Worm (Caenorhabditis elegans): Measurements from ENCODE around the gene F23F1.5.
A peak's percentile ranks its signal among the peaks of the same experiment; 100 is the strongest.

Gene F23F1.5

ce11 chrII:68757-69156, 37.4 kb upstream of the F23F1.5 start:
- TF ChIP-seq tbx-37 (GFP tag; conservative IDR thresholded peaks at IDR 0.05) (no peak), aly-1 (tag; optimal IDR thresholded peaks at IDR 0.05) (no peak), flt-1 (GFP tag; IDR thresholded peaks at IDR 0.05) (no peak), sea-1 (GFP tag; conservative IDR thresholded peaks at IDR 0.05) (no peak), F13C5.2 (tag; optimal IDR thresholded peaks at IDR 0.05) (no peak), ama-1 (optimal IDR thresholded peaks at IDR 0.05) (no peak), scrt-1 (GFP tag; IDR thresholded peaks at IDR 0.05) (no peak), pes-1 (GFP tag; IDR thresholded peaks at IDR 0.05) (no peak), hnd-1 (tag; optimal IDR thresholded peaks at IDR 0.05) (no peak), hmg-4 (GFP tag; optimal IDR thresholded peaks at IDR 0.05) (no peak), ceh-36 (tag; optimal IDR thresholded peaks at IDR 0.05) (no peak), hmbx-1 (tag; optimal IDR thresholded peaks at IDR 0.05) (no peak), tra-4 (tag; optimal IDR thresholded peaks at IDR 0.05) (no peak)

- no peak for TF ChIP-seq ama-1 (optimal IDR thresholded peaks at IDR 0.05)
- TF ChIP-seq tra-4 (tag; optimal IDR thresholded peaks at IDR 0.05): no peak
- no peak for TF ChIP-seq aly-1 (tag; optimal IDR thresholded peaks at IDR 0.05)
- no peak for TF ChIP-seq ets-7 (tag; optimal IDR thresholded peaks at IDR 0.05)
- TF ChIP-seq hmg-4 (GFP tag; optimal IDR thresholded peaks at IDR 0.05): no peak
- TF ChIP-seq ceh-13 (GFP tag; optimal IDR thresholded peaks at IDR 0.05): no peak
- no peak for TF ChIP-seq pes-1 (GFP tag; IDR thresholded peaks at IDR 0.05)
- TF ChIP-seq tbx-37 (GFP tag; conservative IDR thresholded peaks at IDR 0.05): no peak
- TF ChIP-seq B0310.2 (tag; optimal IDR thresholded peaks at IDR 0.05): no peak
- TF ChIP-seq flt-1 (GFP tag; IDR thresholded peaks at IDR 0.05): no peak
- TF ChIP-seq scrt-1 (GFP tag; IDR thresholded peaks at IDR 0.05): no peak
- no peak for TF ChIP-seq hnd-1 (tag; optimal IDR thresholded peaks at IDR 0.05)
- TF ChIP-seq hmbx-1 (tag; optimal IDR thresholded peaks at IDR 0.05): no peak
- TF ChIP-seq F13C5.2 (tag; optimal IDR thresholded peaks at IDR 0.05): no peak
- no peak for TF ChIP-seq tbx-11 (GFP tag; IDR thresholded peaks at IDR 0.05)
- TF ChIP-seq ceh-36 (tag; optimal IDR thresholded peaks at IDR 0.05): no peak
- no peak for TF ChIP-seq sea-1 (GFP tag; conservative IDR thresholded peaks at IDR 0.05)
These were observed 36.3 kb upstream of the F23F1.5 start for ce11 chrII:67663-68062.

ce11 chrII:66322-66721, 34.9 kb upstream of the F23F1.5 start:
- TF ChIP-seq scrt-1 (GFP tag; IDR thresholded peaks at IDR 0.05) (no peak), pes-1 (GFP tag; IDR thresholded peaks at IDR 0.05) (0 out of 2 replicates have a peak, but pooled peaks have one; percentile 6), F13C5.2 (tag; optimal IDR thresholded peaks at IDR 0.05) (peak; percentile 53), B0310.2 (tag; optimal IDR thresholded peaks at IDR 0.05) (peak; percentile 12), ets-7 (tag; optimal IDR thresholded peaks at IDR 0.05) (peak; percentile 34), ceh-36 (tag; optimal IDR thresholded peaks at IDR 0.05) (no peak), tbx-11 (GFP tag; IDR thresholded peaks at IDR 0.05) (no peak), hmg-4 (GFP tag; optimal IDR thresholded peaks at IDR 0.05) (peak; percentile 68), aly-1 (tag; optimal IDR thresholded peaks at IDR 0.05) (peak; percentile 39)

- TF ChIP-seq F13C5.2 (tag; optimal IDR thresholded peaks at IDR 0.05) (no peak), B0310.2 (tag; optimal IDR thresholded peaks at IDR 0.05) (no peak), hmbx-1 (tag; optimal IDR thresholded peaks at IDR 0.05) (no peak), ets-7 (tag; optimal IDR thresholded peaks at IDR 0.05) (no peak), aly-1 (tag; optimal IDR thresholded peaks at IDR 0.05) (no peak), ceh-36 (tag; optimal IDR thresholded peaks at IDR 0.05) (no peak), hmg-4 (GFP tag; optimal IDR thresholded peaks at IDR 0.05) (no peak), tbx-11 (GFP tag; IDR thresholded peaks at IDR 0.05) (no peak), tra-4 (tag; optimal IDR thresholded peaks at IDR 0.05) (no peak), pes-1 (GFP tag; IDR thresholded peaks at IDR 0.05) (no peak), scrt-1 (GFP tag; IDR thresholded peaks at IDR 0.05) (no peak), ceh-13 (GFP tag; optimal IDR thresholded peaks at IDR 0.05) (no peak), sea-1 (GFP tag; conservative IDR thresholded peaks at IDR 0.05) (no peak), tbx-37 (GFP tag; conservative IDR thresholded peaks at IDR 0.05) (no peak)
These were observed 34.1 kb upstream of the F23F1.5 start for ce11 chrII:65484-65883.

- TF ChIP-seq flt-1 (GFP tag; IDR thresholded peaks at IDR 0.05): no peak
- TF ChIP-seq ama-1 (optimal IDR thresholded peaks at IDR 0.05): no peak
- no peak for TF ChIP-seq ceh-36 (tag; optimal IDR thresholded peaks at IDR 0.05)
- no peak for TF ChIP-seq aly-1 (tag; optimal IDR thresholded peaks at IDR 0.05)
- no peak for TF ChIP-seq pes-1 (GFP tag; IDR thresholded peaks at IDR 0.05)
- no peak for TF ChIP-seq hmbx-1 (tag; optimal IDR thresholded peaks at IDR 0.05)
- TF ChIP-seq tra-4 (tag; optimal IDR thresholded peaks at IDR 0.05): no peak
These were observed 29.6 kb upstream of the F23F1.5 start, which contains the start of gene C23H3.2 for ce11 chrII:61013-61412. Gene C23H3.2, plus strand, starts transcription at chrII:61313.

- TF ChIP-seq hmbx-1 (tag; optimal IDR thresholded peaks at IDR 0.05) (no peak), hmg-4 (GFP tag; optimal IDR thresholded peaks at IDR 0.05) (no peak), aly-1 (tag; optimal IDR thresholded peaks at IDR 0.05) (no peak), scrt-1 (GFP tag; IDR thresholded peaks at IDR 0.05) (no peak), sea-1 (GFP tag; conservative IDR thresholded peaks at IDR 0.05) (no peak), ets-7 (tag; optimal IDR thresholded peaks at IDR 0.05) (no peak), tbx-37 (GFP tag; conservative IDR thresholded peaks at IDR 0.05) (no peak), F13C5.2 (tag; optimal IDR thresholded peaks at IDR 0.05) (no peak), tra-4 (tag; optimal IDR thresholded peaks at IDR 0.05) (no peak), pes-1 (GFP tag; IDR thresholded peaks at IDR 0.05) (no peak), flt-1 (GFP tag; IDR thresholded peaks at IDR 0.05) (no peak)
These were observed 28.7 kb upstream of the F23F1.5 start for ce11 chrII:60049-60448.

ce11 chrII:57873-58272, 26.5 kb upstream of the F23F1.5 start:
- TF ChIP-seq hmg-4 (GFP tag; optimal IDR thresholded peaks at IDR 0.05): no peak
- no peak for TF ChIP-seq scrt-1 (GFP tag; IDR thresholded peaks at IDR 0.05)
- no peak for TF ChIP-seq tra-4 (tag; optimal IDR thresholded peaks at IDR 0.05)
- TF ChIP-seq tbx-37 (GFP tag; conservative IDR thresholded peaks at IDR 0.05): no peak
- no peak for TF ChIP-seq ama-1 (optimal IDR thresholded peaks at IDR 0.05)
- no peak for TF ChIP-seq tbx-11 (GFP tag; IDR thresholded peaks at IDR 0.05)
- TF ChIP-seq ceh-13 (GFP tag; optimal IDR thresholded peaks at IDR 0.05): no peak

ce11 chrII:57370-57769, 26.0 kb upstream of the F23F1.5 start, which contains the start of gene ascc-1:
Gene ascc-1, plus strand, starts transcription at chrII:57670.
- TF ChIP-seq flt-1 (GFP tag; IDR thresholded peaks at IDR 0.05): no peak
- no peak for TF ChIP-seq B0310.2 (tag; optimal IDR thresholded peaks at IDR 0.05)
- no peak for TF ChIP-seq ama-1 (optimal IDR thresholded peaks at IDR 0.05)
- TF ChIP-seq tbx-37 (GFP tag; conservative IDR thresholded peaks at IDR 0.05): no peak
